Fruit fly (Drosophila melanogaster) whole organism, pupa: ENCODE measurements around the gene Dpm1.

Experiments used
- CG12605 ChIP-seq: fragments of 200-800 bp; sonication (Bioruptor generic); IDR thresholded peaks from 2 replicates; pipeline ENCODE4 v1.3.6; 2022; ENCODE audit warnings: missing biosample characterization, missing genetic modification characterization
- CG13204 ChIP-seq: fragments of 200-800 bp; sonication (Bioruptor generic); optimal IDR thresholded peaks from 2 replicates; lab custom pipeline; 2018; ENCODE audit warnings: missing biosample characterization, mild to moderate bottlenecking, missing genetic modification characterization, moderate library complexity
- fd96Ca ChIP-seq: fragments of 200-800 bp; sonication (Bioruptor generic); IDR thresholded peaks from 3 replicates; pipeline ENCODE4 v1.3.6; 2022; ENCODE audit warnings: missing biosample characterization, missing genetic modification characterization

DNA sequence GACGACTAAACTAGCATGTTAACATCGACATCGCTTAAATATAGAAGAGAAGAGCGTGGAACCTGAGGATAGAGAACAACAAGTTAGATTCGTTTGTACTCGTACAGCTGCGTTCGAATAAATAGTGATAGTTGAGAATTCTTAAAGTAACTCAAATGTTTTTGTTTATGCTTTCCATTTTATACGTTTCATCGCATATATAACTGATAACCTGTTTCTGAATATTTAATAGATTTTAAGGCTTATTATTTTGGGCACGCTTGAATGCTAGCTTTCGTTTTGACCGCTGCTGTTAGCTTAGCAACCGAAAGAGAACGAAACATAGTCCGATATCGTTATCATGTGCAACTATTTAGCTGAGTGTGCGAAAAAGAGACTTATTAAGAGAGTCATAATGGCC, 2.1 kb upstream of the Dpm1 start:
- TF ChIP-seq CG13204 (peak; percentile 88), fd96Ca (peak; percentile 99), CG12605 (GFP tag; lab: Robert Waterston, UW) (peak; percentile 99)
